Worm (Caenorhabditis elegans) whole organism, mixed stage, embryonic: Measurements from ENCODE around the gene C33D9.3.

ENCODE experiments used
- bed-3 ChIP-seq: fragments of 200-800 bp; sonication (Bioruptor generic); optimal IDR thresholded peaks from 3 replicates; lab custom pipeline; 2018; ENCODE audit warnings: mild to moderate bottlenecking, missing genetic modification characterization, moderate library complexity, missing compliant biosample characterization
- blmp-1 ChIP-seq: fragments of 150-350 bp; optimal IDR thresholded peaks from 2 replicates; lab custom pipeline; 2014; ENCODE audit warnings: missing biosample characterization, missing genetic modification characterization
- ceh-39 ChIP-seq: fragments of 150-350 bp; optimal IDR thresholded peaks from 2 replicates; lab custom pipeline; 2014; ENCODE audit warnings: missing biosample characterization, missing genetic modification characterization
- ceh-43 ChIP-seq: fragments of 200-800 bp; sonication (Bioruptor generic); optimal IDR thresholded peaks from 2 replicates; lab custom pipeline; 2018; ENCODE audit warnings: mild to moderate bottlenecking, missing genetic modification characterization, moderate library complexity, missing compliant biosample characterization
- ceh-83 ChIP-seq: fragments of 200-800 bp; sonication (Bioruptor generic); optimal IDR thresholded peaks from 2 replicates; lab custom pipeline; 2018; ENCODE audit warnings: mild to moderate bottlenecking, missing genetic modification characterization, missing compliant biosample characterization
- ces-1 ChIP-seq: fragments of 150-350 bp; optimal IDR thresholded peaks from 2 replicates; lab custom pipeline; 2014; ENCODE audit warnings: missing biosample characterization, missing genetic modification reagents, missing genetic modification characterization
- cnd-1 ChIP-seq: fragments of 200-800 bp; sonication (Bioruptor generic); optimal IDR thresholded peaks from 2 replicates; lab custom pipeline; 2018; ENCODE audit warnings: mild to moderate bottlenecking, missing genetic modification characterization, missing compliant biosample characterization
- elt-1 ChIP-seq: sonication (generic microtip); optimal IDR thresholded peaks from 2 replicates; lab custom pipeline; 2017; ENCODE audit warnings: missing genetic modification characterization, mild to moderate bottlenecking, missing compliant biosample characterization, antibody characterized with exemption, moderate library complexity, borderline replicate concordance; ENCODE audit not compliant: insufficient read depth
- elt-3 ChIP-seq: fragments of 150-350 bp; optimal IDR thresholded peaks from 2 replicates; lab custom pipeline; 2014; ENCODE audit warnings: missing biosample characterization, missing genetic modification characterization
- flh-1 ChIP-seq: fragments of 200-800 bp; sonication (Bioruptor generic); optimal IDR thresholded peaks from 2 replicates; lab custom pipeline; 2018; ENCODE audit warnings: mild to moderate bottlenecking, missing genetic modification characterization, moderate library complexity, missing compliant biosample characterization
- ham-2 ChIP-seq: fragments of 200-800 bp; sonication (Bioruptor generic); optimal IDR thresholded peaks from 2 replicates; lab custom pipeline; 2018; ENCODE audit warnings: mild to moderate bottlenecking, missing genetic modification characterization, missing compliant biosample characterization
- hlh-1 ChIP-seq: fragments of 150-350 bp; optimal IDR thresholded peaks from 2 replicates; lab custom pipeline; 2014; ENCODE audit warnings: missing biosample characterization, missing genetic modification reagents, missing genetic modification characterization
- lin-13 ChIP-seq: fragments of 150-350 bp; optimal IDR thresholded peaks from 2 replicates; lab custom pipeline; 2014; ENCODE audit warnings: missing biosample characterization, missing genetic modification characterization
- lin-32 ChIP-seq: fragments of 200-800 bp; sonication (Bioruptor generic); optimal IDR thresholded peaks from 2 replicates; lab custom pipeline; 2018; ENCODE audit warnings: mild to moderate bottlenecking, missing genetic modification characterization, missing compliant biosample characterization
- lsy-2 ChIP-seq: fragments of 150-350 bp; optimal IDR thresholded peaks from 2 replicates; lab custom pipeline; 2014; ENCODE audit warnings: missing biosample characterization, missing genetic modification characterization
- mab-5 ChIP-seq: fragments of 150-350 bp; optimal IDR thresholded peaks from 2 replicates; lab custom pipeline; 2014; ENCODE audit warnings: missing biosample characterization, missing genetic modification characterization
- mep-1 ChIP-seq: fragments of 150-350 bp; optimal IDR thresholded peaks from 2 replicates; lab custom pipeline; 2017; ENCODE audit warnings: missing biosample characterization, missing genetic modification reagents, missing genetic modification characterization, inconsistent platforms
- mls-2 ChIP-seq: sonication (generic microtip); optimal IDR thresholded peaks from 2 replicates; lab custom pipeline; 2016; ENCODE audit warnings: mild to moderate bottlenecking, missing genetic modification characterization, moderate library complexity, missing compliant biosample characterization
- nhr-12 ChIP-seq: fragments of 150-350 bp; optimal IDR thresholded peaks from 2 replicates; lab custom pipeline; 2014; ENCODE audit warnings: missing biosample characterization, missing genetic modification characterization
- nhr-2 ChIP-seq: fragments of 150-350 bp; optimal IDR thresholded peaks from 2 replicates; lab custom pipeline; 2014; ENCODE audit warnings: missing biosample characterization, missing genetic modification characterization
- nhr-237 ChIP-seq: fragments of 150-350 bp; optimal IDR thresholded peaks from 2 replicates; lab custom pipeline; 2014; ENCODE audit warnings: missing biosample characterization, missing genetic modification characterization
- nhr-28 ChIP-seq: fragments of 150-350 bp; optimal IDR thresholded peaks from 2 replicates; lab custom pipeline; 2014; ENCODE audit warnings: missing biosample characterization, missing genetic modification characterization
- nhr-76 ChIP-seq: sonication (generic microtip); optimal IDR thresholded peaks from 2 replicates; lab custom pipeline; 2017; ENCODE audit warnings: missing biosample characterization, missing genetic modification characterization
- pha-4 ChIP-seq: fragments of 150-350 bp; optimal IDR thresholded peaks from 2 replicates; lab custom pipeline; 2018; ENCODE audit warnings: missing biosample characterization, missing genetic modification reagents, missing genetic modification characterization
- sem-2 ChIP-seq: fragments of 200-800 bp; sonication (Bioruptor generic); optimal IDR thresholded peaks from 2 replicates; lab custom pipeline; 2018; ENCODE audit warnings: mild to moderate bottlenecking, missing genetic modification characterization, missing compliant biosample characterization
- snpc-4 ChIP-seq: fragments of 150-350 bp; optimal IDR thresholded peaks from 2 replicates; lab custom pipeline; 2014; ENCODE audit warnings: missing biosample characterization, missing genetic modification characterization
- sptf-1 ChIP-seq: sonication (generic microtip); optimal IDR thresholded peaks from 2 replicates; lab custom pipeline; 2017; ENCODE audit warnings: mild to moderate bottlenecking, missing genetic modification characterization, moderate library complexity, missing compliant biosample characterization
- tbx-8 ChIP-seq: fragments of 200-800 bp; sonication (Bioruptor generic); optimal IDR thresholded peaks from 2 replicates; lab custom pipeline; 2018; ENCODE audit warnings: mild to moderate bottlenecking, missing genetic modification characterization, moderate library complexity, missing compliant biosample characterization
- unc-120 ChIP-seq: sonication (generic microtip); optimal IDR thresholded peaks from 2 replicates; lab custom pipeline; 2017; ENCODE audit warnings: missing genetic modification characterization, missing compliant biosample characterization; ENCODE audit not compliant: poor library complexity, severe bottlenecking
- unc-39 ChIP-seq: fragments of 150-350 bp; optimal IDR thresholded peaks from 2 replicates; lab custom pipeline; 2014; ENCODE audit warnings: missing biosample characterization, missing genetic modification characterization
- unc-62 ChIP-seq: fragments of 150-350 bp; optimal IDR thresholded peaks from 2 replicates; lab custom pipeline; 2014; ENCODE audit warnings: missing biosample characterization, missing genetic modification reagents, missing genetic modification characterization
- zip-8 ChIP-seq: fragments of 150-350 bp; optimal IDR thresholded peaks from 2 replicates; lab custom pipeline; 2014; ENCODE audit warnings: missing biosample characterization, missing genetic modification characterization
- ztf-11 ChIP-seq: fragments of 150-350 bp; optimal IDR thresholded peaks from 2 replicates; lab custom pipeline; 2014; ENCODE audit warnings: missing biosample characterization, missing genetic modification characterization

C33D9.3 gene

DNA sequence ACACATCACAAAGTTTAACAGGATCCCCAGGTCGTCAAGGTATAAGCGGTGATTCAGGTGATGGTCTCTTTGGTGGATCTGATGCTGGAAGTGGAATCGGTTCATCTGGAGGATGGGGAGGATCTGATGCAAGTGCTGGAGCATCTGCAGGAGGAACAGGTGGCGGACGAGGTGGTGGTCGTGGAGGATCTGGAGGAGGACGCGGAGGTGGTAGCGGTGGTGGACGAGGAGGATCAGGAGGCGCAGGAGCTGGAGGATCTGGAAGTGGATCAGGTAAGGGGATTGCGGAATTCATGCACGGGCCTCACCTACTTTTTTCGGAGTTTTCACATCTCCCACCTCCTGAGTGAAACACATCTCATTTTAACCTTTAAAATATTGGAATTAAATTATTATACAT lies 23.9 kb upstream of the C33D9.3 start:
- no peak for TF ChIP-seq ceh-39
- TF ChIP-seq ces-1 (GFP tag; lab: Kevin White, UChicago) = no peak
- TF ChIP-seq zip-8 = no peak
- TF ChIP-seq mls-2 (tag; lab: Kevin White, UChicago) = no peak
- TF ChIP-seq pha-4 (tag; lab: Kevin White, UChicago) = no peak
- no peak for TF ChIP-seq lsy-2 (tag; lab: Kevin White, UChicago)
- TF ChIP-seq mab-5 (tag; lab: Kevin White, UChicago) = no peak
- TF ChIP-seq nhr-237 (tag; lab: Kevin White, UChicago) = no peak
- TF ChIP-seq elt-3 = no peak
- no peak for TF ChIP-seq cnd-1 (tag; lab: Kevin White, UChicago)

DNA sequence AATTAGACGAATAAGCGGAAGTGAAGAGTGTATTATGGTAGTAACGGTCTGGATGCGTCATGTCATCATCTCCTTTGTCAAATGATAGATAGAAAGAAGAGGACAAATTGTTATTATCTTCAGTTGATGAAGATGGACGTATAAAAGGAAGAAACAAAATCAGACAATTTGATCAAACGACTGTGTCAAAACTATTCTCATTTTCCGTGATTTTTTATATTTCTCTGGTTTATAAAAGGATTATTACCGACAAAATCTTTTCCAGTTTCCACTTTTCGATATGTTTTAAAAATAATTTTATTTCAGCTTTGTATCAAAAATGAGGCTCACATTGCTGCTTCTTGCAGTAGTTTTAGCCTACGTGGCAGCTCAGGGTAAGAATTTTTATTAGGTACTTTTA lies 23.3 kb upstream of the C33D9.3 start, which contains the start of gene grsp-2:
Gene grsp-2, plus strand, starts transcription at position 301 of the 400 bp plus-strand sequence.
- no peak for TF ChIP-seq sptf-1 (tag; lab: Kevin White, UChicago)
- no peak for TF ChIP-seq nhr-2 (tag; lab: Kevin White, UChicago)

DNA sequence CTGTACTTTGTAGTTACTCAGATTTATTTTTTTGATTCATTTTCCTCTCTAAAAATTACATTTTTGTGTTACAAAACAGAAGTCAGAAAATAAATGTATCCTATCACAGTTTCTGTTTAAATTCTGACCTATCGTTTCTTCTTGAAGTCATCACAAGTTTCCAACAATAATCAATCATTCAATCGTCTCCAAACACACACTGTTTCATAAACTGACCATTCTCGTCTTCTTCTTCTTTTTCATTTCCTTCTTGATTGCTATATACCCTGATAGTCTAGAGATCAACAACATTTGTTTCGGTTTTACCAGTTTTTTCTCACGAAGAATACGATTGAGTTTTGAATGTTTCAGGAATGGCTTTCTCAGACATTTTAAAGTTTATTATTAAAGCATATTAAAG lies 22.5 kb upstream of the C33D9.3 start:
- TF ChIP-seq sem-2 (GFP tag; lab: Kevin White, UChicago) (no peak), ces-1 (GFP tag; lab: Kevin White, UChicago) (no peak), flh-1 (GFP tag; lab: Kevin White, UChicago) (no peak), ztf-11 (no peak), lin-32 (GFP tag; lab: Kevin White, UChicago) (no peak), lin-13 (tag; lab: Kevin White, UChicago) (no peak), ceh-43 (GFP tag; lab: Kevin White, UChicago) (no peak), tbx-8 (no peak)

- TF ChIP-seq zip-8 (no peak), snpc-4 (tag; lab: Kevin White, UChicago) (no peak), ztf-11 (no peak), ceh-83 (GFP tag; lab: Kevin White, UChicago) (no peak), ceh-43 (GFP tag; lab: Kevin White, UChicago) (no peak), unc-62 (GFP tag; lab: Kevin White, UChicago) (peak; percentile 11), ces-1 (GFP tag; lab: Kevin White, UChicago) (no peak), hlh-1 (tag; lab: Kevin White, UChicago) (peak; percentile 87), unc-120 (tag; lab: Kevin White, UChicago) (peak; percentile 59)
These were observed 20.9 kb upstream of the C33D9.3 start, which contains the start of gene exc-5 for ce11 chrIV:8813614-8814013. TSS of gene exc-5 (minus strand) at chrIV:8813670.

DNA sequence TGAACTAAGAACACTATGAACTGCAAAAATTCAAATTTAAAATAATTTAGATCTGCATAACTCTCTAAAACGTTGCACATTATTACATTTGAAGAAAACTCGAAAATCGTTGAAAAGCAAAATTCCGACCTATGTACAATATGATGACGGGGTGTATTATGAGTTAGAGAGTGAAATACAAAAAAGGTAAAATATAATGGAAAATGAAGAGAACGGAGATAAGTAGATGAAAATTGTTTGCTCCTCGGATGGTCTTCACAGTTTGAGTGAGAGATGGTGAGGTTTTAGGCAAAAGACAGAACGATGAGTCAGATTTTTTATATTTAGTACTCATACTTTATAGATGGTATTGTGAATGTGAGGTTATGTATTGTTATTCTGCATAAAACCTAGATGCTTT lies 14.6 kb upstream of the C33D9.3 start:
- no peak for TF ChIP-seq ham-2 (GFP tag; lab: Kevin White, UChicago)
- TF ChIP-seq flh-1 (GFP tag; lab: Kevin White, UChicago) = no peak
- TF ChIP-seq mep-1 (tag; lab: Kevin White, UChicago) = no peak
- no peak for TF ChIP-seq bed-3 (GFP tag; lab: Kevin White, UChicago)
- no peak for TF ChIP-seq nhr-12 (tag; lab: Kevin White, UChicago)
- TF ChIP-seq tbx-8 = no peak
- no peak for TF ChIP-seq lsy-2 (tag; lab: Kevin White, UChicago)
- TF ChIP-seq nhr-2 (tag; lab: Kevin White, UChicago) = no peak
- no peak for TF ChIP-seq mls-2 (tag; lab: Kevin White, UChicago)
- no peak for TF ChIP-seq lin-13 (tag; lab: Kevin White, UChicago)

DNA sequence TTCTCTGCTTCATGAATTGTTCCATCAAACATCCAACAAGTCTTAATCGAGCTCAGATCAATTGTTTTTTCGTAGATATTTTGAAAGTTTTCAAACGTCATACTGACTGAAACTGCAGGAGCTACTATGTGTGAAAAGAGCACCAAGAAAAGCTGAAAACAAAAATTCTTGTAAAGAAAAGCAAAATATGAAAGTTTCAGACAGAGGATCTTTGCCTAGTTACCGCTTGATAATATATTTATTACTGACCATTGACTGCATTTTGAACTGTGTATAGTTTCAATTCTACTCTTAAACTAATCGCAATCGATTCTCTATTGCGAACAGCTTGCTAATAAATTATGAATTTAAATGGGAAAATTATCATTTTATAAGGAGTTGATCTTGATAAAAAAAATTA lies 5.5 kb upstream of the C33D9.3 start, which contains the start of gene clec-182:
Gene clec-182, minus strand, starts transcription at position 101 of the 400 bp plus-strand sequence.
- TF ChIP-seq ztf-11 (no peak), ceh-83 (GFP tag; lab: Kevin White, UChicago) (no peak), mep-1 (tag; lab: Kevin White, UChicago) (no peak), ham-2 (GFP tag; lab: Kevin White, UChicago) (no peak), elt-3 (no peak), ceh-39 (no peak), nhr-76 (tag; lab: Kevin White, UChicago) (no peak), sem-2 (GFP tag; lab: Kevin White, UChicago) (no peak), unc-39 (tag; lab: Kevin White, UChicago) (no peak), nhr-12 (tag; lab: Kevin White, UChicago) (no peak), ceh-43 (GFP tag; lab: Kevin White, UChicago) (no peak), ces-1 (GFP tag; lab: Kevin White, UChicago) (no peak), hlh-1 (tag; lab: Kevin White, UChicago) (no peak), blmp-1 (tag; lab: Kevin White, UChicago) (no peak), lsy-2 (tag; lab: Kevin White, UChicago) (no peak), elt-1 (tag; lab: Kevin White, UChicago) (no peak), bed-3 (GFP tag; lab: Kevin White, UChicago) (no peak), nhr-28 (tag; lab: Kevin White, UChicago) (no peak), flh-1 (GFP tag; lab: Kevin White, UChicago) (no peak), unc-120 (tag; lab: Kevin White, UChicago) (no peak)
